Fruit fly (Drosophila melanogaster) whole organism, embryonic: ENCODE measurements around the gene CG10300.

Experiments
- CG15514 ChIP-seq: fragments of 200-800 bp; sonication (Bioruptor generic); optimal IDR thresholded peaks from 3 replicates; lab custom pipeline; 2017; ENCODE audit warnings: missing biosample characterization, missing genetic modification characterization, mild to moderate bottlenecking, moderate library complexity, missing genetic modification reagents
- CG16815 ChIP-seq: fragments of 200-800 bp; sonication (Bioruptor generic); optimal IDR thresholded peaks from 3 replicates; lab custom pipeline; 2017; ENCODE audit warnings: missing biosample characterization, mild to moderate bottlenecking, missing genetic modification characterization
- CG16863 ChIP-seq: fragments of 200-800 bp; sonication (Bioruptor generic); optimal IDR thresholded peaks from 3 replicates; lab custom pipeline; 2016; ENCODE audit warnings: missing biosample characterization, missing genetic modification characterization
- CG33213 ChIP-seq: fragments of 200-800 bp; sonication (Bioruptor generic); optimal IDR thresholded peaks from 3 replicates; lab custom pipeline; 2016; ENCODE audit warnings: missing biosample characterization, missing genetic modification characterization
- CTCF ChIP-seq: fragments of 200-800 bp; sonication (Bioruptor generic); optimal IDR thresholded peaks from 2 replicates; lab custom pipeline; 2017; ENCODE audit warnings: missing biosample characterization, mild to moderate bottlenecking, missing genetic modification characterization, moderate library complexity
- Mes4 ChIP-seq: fragments of 200-800 bp; sonication (Bioruptor generic); optimal IDR thresholded peaks from 2 replicates; lab custom pipeline; 2016; ENCODE audit warnings: missing biosample characterization, missing genetic modification characterization
- NC2α ChIP-seq: fragments of 200-800 bp; sonication (Bioruptor generic); optimal IDR thresholded peaks from 2 replicates; lab custom pipeline; 2016; ENCODE audit warnings: missing biosample characterization, missing genetic modification characterization
- ap ChIP-seq: fragments of 200-800 bp; sonication (Bioruptor generic); IDR thresholded peaks from 2 replicates; pipeline ENCODE4 v1.3.6; 2022; ENCODE audit warnings: missing biosample characterization, missing genetic modification characterization
- dmrt99B ChIP-seq: fragments of 200-800 bp; sonication (Bioruptor generic); optimal IDR thresholded peaks from 2 replicates; lab custom pipeline; 2018; ENCODE audit warnings: missing biosample characterization, mild to moderate bottlenecking, missing genetic modification characterization, moderate library complexity
- fd102C ChIP-seq: fragments of 200-800 bp; sonication (Bioruptor generic); optimal IDR thresholded peaks from 2 replicates; lab custom pipeline; 2018; ENCODE audit warnings: missing biosample characterization, mild to moderate bottlenecking, missing genetic modification characterization, moderate library complexity
- grn ChIP-seq: fragments of 200-800 bp; sonication (Bioruptor generic); optimal IDR thresholded peaks from 3 replicates; lab custom pipeline; 2017; ENCODE audit warnings: missing biosample characterization, missing genetic modification characterization
- h ChIP-seq: fragments of >200 bp; optimal IDR thresholded peaks from 2 replicates; lab custom pipeline; 2017

DNA sequence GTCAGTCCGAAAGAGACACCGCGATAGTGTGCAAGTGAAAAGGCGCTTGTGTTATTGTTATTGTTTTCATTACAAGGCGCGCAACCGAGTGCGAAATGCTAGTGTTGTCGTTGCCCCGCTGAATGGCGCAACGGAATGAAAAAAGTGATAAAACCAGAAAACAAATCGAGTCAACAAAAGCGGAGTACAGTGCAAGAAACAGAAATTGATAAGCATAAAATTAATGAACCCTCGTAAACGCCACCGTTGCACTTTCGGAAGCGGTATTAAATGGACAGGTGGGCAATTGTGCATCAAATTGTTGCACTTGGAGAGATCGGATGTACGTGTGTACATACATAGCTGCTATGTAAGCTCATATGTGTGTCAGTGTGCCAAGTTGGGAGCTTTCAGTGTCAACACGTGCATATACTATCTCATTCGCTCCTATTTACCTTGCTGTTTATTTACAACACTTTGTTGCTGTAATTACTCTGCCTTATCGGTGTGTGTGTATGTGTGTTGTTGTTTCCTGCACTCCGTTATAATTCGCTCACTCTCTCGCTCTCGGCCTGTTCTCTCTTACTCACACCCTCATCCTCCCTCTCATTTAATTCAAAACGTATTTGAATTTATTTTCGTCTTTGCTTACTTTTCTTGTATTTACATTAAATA is 12.2 kb downstream of the CG10300 start:
- TF ChIP-seq dmrt99B (tag; lab: Kevin White, UChicago) (peak; percentile 53), Mes4 (GFP tag; lab: Kevin White, UChicago) (peak; percentile 47), CG15514 (GFP tag; lab: Kevin White, UChicago) (peak; percentile 11), CTCF (no peak), CG16863 (GFP tag; lab: Kevin White, UChicago) (no peak), CG16815 (GFP tag; lab: Kevin White, UChicago) (no peak), grn (peak; percentile 71), h (lab: Kevin White, UChicago) (no peak), NC2α (GFP tag; lab: Kevin White, UChicago) (no peak), ap (GFP tag; lab: Robert Waterston, UW) (no peak), fd102C (no peak), CG33213 (GFP tag; lab: Kevin White, UChicago) (peak; percentile 61)
